Fruit fly (Drosophila melanogaster): ENCODE data around the gene Acp95EF.
A peak's percentile ranks its signal among the peaks of the same experiment; 100 is the strongest.

Acp95EF gene

DNA sequence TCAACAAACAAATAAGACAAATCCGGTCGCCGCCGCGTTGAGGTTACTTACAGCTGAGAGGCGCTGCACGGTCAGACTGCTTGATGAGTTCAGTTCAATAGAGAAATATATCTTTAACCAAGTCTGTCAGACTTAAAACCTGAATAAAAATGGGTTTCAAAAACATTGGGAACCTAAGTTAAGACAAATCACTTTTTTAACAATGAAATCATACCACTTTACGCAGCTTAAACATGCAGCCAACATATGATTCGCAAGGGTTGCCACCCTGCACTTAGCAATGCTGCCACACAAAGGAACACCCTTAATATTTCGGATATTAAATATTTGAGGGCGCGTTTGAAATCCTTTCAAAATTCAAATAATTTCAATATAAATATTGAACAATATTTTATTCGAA, 40.2 kb upstream of the Acp95EF start, which contains the start of gene CG5515 (continued):
- peak; percentile 84 for TF ChIP-seq stwl (tag; optimal IDR thresholded peaks at IDR 0.05)
- TF ChIP-seq sc (optimal IDR thresholded peaks at IDR 0.05), result no peak
- peak; percentile 20 for TF ChIP-seq sc (GFP tag; optimal IDR thresholded peaks at IDR 0.05)
- peak; percentile 47; the same call in 1 of the 2 replicates for TF ChIP-seq CG31224 (GFP tag; IDR thresholded peaks at IDR 0.05)
- peak; percentile 29 for TF ChIP-seq Dek (tag; optimal IDR thresholded peaks at IDR 0.05)
- TF ChIP-seq Ada2b (GFP tag; IDR thresholded peaks at IDR 0.05), result peak; percentile 66
- TF ChIP-seq az2 (GFP tag; optimal IDR thresholded peaks at IDR 0.05), result peak; percentile 63
- TF ChIP-seq CG16779 (GFP tag; IDR thresholded peaks at IDR 0.05), result no peak
- no peak for TF ChIP-seq fd64A (GFP tag; optimal IDR thresholded peaks at IDR 0.05)
- peak; percentile 86 for TF ChIP-seq slbo (GFP tag; IDR thresholded peaks at IDR 0.05)
- peak; percentile 88 for TF ChIP-seq Sox102F (GFP tag; optimal IDR thresholded peaks at IDR 0.05)
- peak; percentile 89 for TF ChIP-seq pho (GFP tag; optimal IDR thresholded peaks at IDR 0.05)
- TF ChIP-seq CG4424 (GFP tag; optimal IDR thresholded peaks at IDR 0.05), result peak; percentile 68
- TF ChIP-seq row (GFP tag; IDR thresholded peaks at IDR 0.05), result peak; percentile 93
- TF ChIP-seq CG11695 (GFP tag; IDR thresholded peaks at IDR 0.05), result peak; percentile 59; the same call in 2 of the 3 replicates
- peak; percentile 76 for TF ChIP-seq CG14441 (GFP tag; IDR thresholded peaks at IDR 0.05)
- peak; percentile 76 for TF ChIP-seq CHES-1-like (GFP tag; optimal IDR thresholded peaks at IDR 0.05)
- peak; percentile 76 for TF ChIP-seq Bdp1 (GFP tag; optimal IDR thresholded peaks at IDR 0.05)
- no peak for TF ChIP-seq sqz (GFP tag; optimal IDR thresholded peaks at IDR 0.05)
- TF ChIP-seq sna (GFP tag; IDR thresholded peaks at IDR 0.05; ENCODE audit: partially characterized antibody), result peak; percentile 91
- no peak for TF ChIP-seq lov (optimal IDR thresholded peaks at IDR 0.05)
- TF ChIP-seq lov (GFP tag; IDR thresholded peaks at IDR 0.05), result peak; percentile 79; the same call in 2 of the 3 replicates
- peak; percentile 43 for TF ChIP-seq Six4 (GFP tag; optimal IDR thresholded peaks at IDR 0.05)
- peak; percentile 49 for TF ChIP-seq CG10209 (GFP tag; optimal IDR thresholded peaks at IDR 0.05)
- peak; percentile 69 for TF ChIP-seq CG16815 (GFP tag; optimal IDR thresholded peaks at IDR 0.05)
- TF ChIP-seq HLH3B (GFP tag; IDR thresholded peaks at IDR 0.05), result peak; percentile 84
- TF ChIP-seq CG32772 (GFP tag; IDR thresholded peaks at IDR 0.05), result peak; percentile 74
- TF ChIP-seq Oli (tag; optimal IDR thresholded peaks at IDR 0.05), result peak; percentile 57
- TF ChIP-seq CG6689 (GFP tag; IDR thresholded peaks at IDR 0.05), result peak; percentile 79
- peak; percentile 87 for TF ChIP-seq CG34224 (GFP tag; IDR thresholded peaks at IDR 0.05; ENCODE audit: partially characterized antibody)
- no peak for TF ChIP-seq Awh (GFP tag; IDR thresholded peaks at IDR 0.05)
- TF ChIP-seq Dbx (GFP tag; IDR thresholded peaks at IDR 0.05), result peak; percentile 89
- TF ChIP-seq Xrp1 (GFP tag; IDR thresholded peaks at IDR 0.05), result peak; percentile 87
- peak; percentile 61 for TF ChIP-seq cato (GFP tag; optimal IDR thresholded peaks at IDR 0.05; ENCODE audit: borderline replicate concordance)
- peak; percentile 25 for TF ChIP-seq CG13296 (GFP tag; optimal IDR thresholded peaks at IDR 0.05)
- no peak for TF ChIP-seq odd (GFP tag; optimal IDR thresholded peaks at IDR 0.05)
- TF ChIP-seq CG13775 (GFP tag; optimal IDR thresholded peaks at IDR 0.05), result peak; percentile 90
- TF ChIP-seq HLHmδ (GFP tag; optimal IDR thresholded peaks at IDR 0.05), result no peak
- peak; percentile 99 for TF ChIP-seq wek (GFP tag; optimal IDR thresholded peaks at IDR 0.05)
- no peak for TF ChIP-seq hth (optimal IDR thresholded peaks at IDR 0.05)
- TF ChIP-seq CG7556 (GFP tag; optimal IDR thresholded peaks at IDR 0.05), result peak; percentile 37
- peak; percentile 66 for TF ChIP-seq mam (GFP tag; optimal IDR thresholded peaks at IDR 0.05)
- peak; percentile 87 for TF ChIP-seq esg (GFP tag; conservative IDR thresholded peaks at IDR 0.05)
- 0 out of 4 replicates have a peak, but pooled peaks have one; percentile 30 for TF ChIP-seq chinmo (GFP tag; IDR thresholded peaks at IDR 0.05; ENCODE audit: partially characterized antibody)
- TF ChIP-seq GATAe (GFP tag; conservative IDR thresholded peaks at IDR 0.05), result no peak; the same call in 1 of the 2 replicates
- TF ChIP-seq pum (GFP tag; optimal IDR thresholded peaks at IDR 0.05), result peak; percentile 49
- TF ChIP-seq ci (GFP tag; IDR thresholded peaks at IDR 0.05), result peak; percentile 91
- peak; percentile 54 for TF ChIP-seq Sin3A (optimal IDR thresholded peaks at IDR 0.05)
- no peak for TF ChIP-seq nau (GFP tag; optimal IDR thresholded peaks at IDR 0.05)
- peak; percentile 56 for TF ChIP-seq CG12104 (GFP tag; optimal IDR thresholded peaks at IDR 0.05)
- TF ChIP-seq Dll (GFP tag; IDR thresholded peaks at IDR 0.05; ENCODE audit: partially characterized antibody), result peak; percentile 75
- no peak for TF ChIP-seq CG2129 (GFP tag; IDR thresholded peaks at IDR 0.05; ENCODE audit: partially characterized antibody)

Measured in whole organism, embryonic.